Fruit fly (Drosophila melanogaster) whole organism, embryonic: ENCODE measurements around the gene CG11893.

ENCODE experiments used
- Awh ChIP-seq: fragments of 200-800 bp; sonication (Bioruptor generic); IDR thresholded peaks from 2 replicates; pipeline ENCODE4, ENCODE4 v1.3.6; 2022; ENCODE audit warnings: missing biosample characterization, missing genetic modification characterization
- CG10209 ChIP-seq: fragments of 200-800 bp; sonication (Bioruptor generic); optimal IDR thresholded peaks from 3 replicates; lab custom pipeline; 2017; ENCODE audit warnings: missing biosample characterization, mild to moderate bottlenecking, missing genetic modification characterization, missing genetic modification reagents
- CG12219 ChIP-seq: fragments of 200-800 bp; sonication (Bioruptor generic); optimal IDR thresholded peaks from 3 replicates; lab custom pipeline; 2018; ENCODE audit warnings: missing biosample characterization, mild to moderate bottlenecking, missing genetic modification characterization
- CG14441 ChIP-seq: fragments of 200-800 bp; sonication (Bioruptor generic); IDR thresholded peaks from 2 replicates; pipeline ENCODE4 v1.3.6; 2022; ENCODE audit warnings: missing biosample characterization, missing genetic modification characterization
- CG15514 ChIP-seq: fragments of 200-800 bp; sonication (Bioruptor generic); optimal IDR thresholded peaks from 3 replicates; lab custom pipeline; 2017; ENCODE audit warnings: missing biosample characterization, missing genetic modification characterization, mild to moderate bottlenecking, moderate library complexity, missing genetic modification reagents
- CG18011 ChIP-seq: fragments of 200-800 bp; sonication (Bioruptor generic); optimal IDR thresholded peaks from 2 replicates; lab custom pipeline; 2017; ENCODE audit warnings: missing biosample characterization, missing genetic modification characterization, mild to moderate bottlenecking, moderate library complexity, missing genotype
- CG18619 ChIP-seq: fragments of 200-800 bp; sonication (Bioruptor generic); optimal IDR thresholded peaks from 3 replicates; lab custom pipeline; 2017; ENCODE audit warnings: missing biosample characterization, mild to moderate bottlenecking, missing genetic modification characterization
- CG2202 ChIP-seq: fragments of 200-800 bp; sonication (Bioruptor generic); optimal IDR thresholded peaks from 2 replicates; lab custom pipeline; 2018; ENCODE audit warnings: missing biosample characterization, mild to moderate bottlenecking, missing genetic modification characterization
- CG3065 ChIP-seq: fragments of 200-800 bp; sonication (Bioruptor generic); optimal IDR thresholded peaks from 2 replicates; lab custom pipeline; 2016; ENCODE audit warnings: missing biosample characterization, missing genetic modification characterization
- CG32532 ChIP-seq: fragments of 200-800 bp; sonication (Bioruptor generic); IDR thresholded peaks from 2 replicates; pipeline ENCODE4 v1.3.6; 2022; ENCODE audit warnings: missing biosample characterization, missing genetic modification characterization
- CG34224 ChIP-seq: fragments of 200-800 bp; sonication (Bioruptor generic); IDR thresholded peaks from 3 replicates; pipeline ENCODE4 v1.3.6; 2022; ENCODE audit warnings: missing biosample characterization, missing genetic modification characterization; ENCODE audit not compliant: partially characterized antibody
- CG34376 ChIP-seq: fragments of 200-800 bp; sonication (Bioruptor generic); optimal IDR thresholded peaks from 2 replicates; lab custom pipeline; 2018; ENCODE audit warnings: missing biosample characterization, mild to moderate bottlenecking, missing genetic modification characterization
- CG5245 ChIP-seq: fragments of 200-800 bp; sonication (Bioruptor generic); optimal IDR thresholded peaks from 3 replicates; lab custom pipeline; 2016; ENCODE audit warnings: missing biosample characterization, missing genetic modification characterization
- CG5953 ChIP-seq: fragments of 200-800 bp; sonication (Bioruptor generic); IDR thresholded peaks from 2 replicates; pipeline ENCODE4 v1.3.6; 2022; ENCODE audit warnings: missing biosample characterization, missing genetic modification characterization
- CG6654 ChIP-seq: fragments of 200-800 bp; sonication (Bioruptor generic); optimal IDR thresholded peaks from 2 replicates; lab custom pipeline; 2017; ENCODE audit warnings: missing biosample characterization, mild to moderate bottlenecking, missing genetic modification characterization
- CG6683 ChIP-seq: fragments of 200-800 bp; sonication (Bioruptor generic); optimal IDR thresholded peaks from 2 replicates; lab custom pipeline; 2017; ENCODE audit warnings: missing biosample characterization, mild to moderate bottlenecking, missing genetic modification characterization, missing genetic modification reagents
- CG7372 ChIP-seq: fragments of 200-800 bp; sonication (Bioruptor generic); IDR thresholded peaks from 2 replicates; pipeline ENCODE4 v1.3.6; 2022; ENCODE audit warnings: missing biosample characterization, missing genetic modification characterization
- CG8290 ChIP-seq, 3 experiments: fragments of 200-800 bp; sonication (Bioruptor generic); optimal IDR thresholded peaks; 2 replicates each; lab custom pipeline; 2016 to 2019; ENCODE audit warnings: missing biosample characterization in 3 of 3, missing genetic modification characterization in 3 of 3, mild to moderate bottlenecking in 2 of 3, moderate library complexity in 1 of 3
- CG8388 ChIP-seq: fragments of 200-800 bp; sonication (Bioruptor generic); optimal IDR thresholded peaks from 2 replicates; lab custom pipeline; 2019; ENCODE audit warnings: missing biosample characterization, mild to moderate bottlenecking, missing genetic modification characterization, moderate library complexity
- CG9215 ChIP-seq: fragments of 200-800 bp; sonication (Bioruptor generic); IDR thresholded peaks from 2 replicates; pipeline ENCODE4 v1.3.6; 2022; ENCODE audit warnings: missing biosample characterization, missing genetic modification characterization
- E2f2 ChIP-seq: fragments of 200-800 bp; sonication (Bioruptor generic); IDR thresholded peaks from 2 replicates; pipeline ENCODE4 v1.3.6; 2022; ENCODE audit warnings: missing biosample characterization, missing genetic modification characterization
- Eip74EF ChIP-seq, 2 experiments: fragments of 200-800 bp in 1 of 2; fragments of >200 bp in 1 of 2; sonication (Bioruptor generic) in 1 of 2; optimal IDR thresholded peaks; 2 replicates each; lab custom pipeline; 2017 to 2019; ENCODE audit warnings: missing biosample characterization in 2 of 2, missing genetic modification characterization in 2 of 2, mild to moderate bottlenecking in 1 of 2, moderate library complexity in 1 of 2
- Fer2 ChIP-seq: fragments of 200-800 bp; sonication (Bioruptor generic); optimal IDR thresholded peaks from 2 replicates; lab custom pipeline; 2018; ENCODE audit warnings: missing biosample characterization, mild to moderate bottlenecking, missing genetic modification characterization, moderate library complexity
- GATAe ChIP-seq: fragments of 200-800 bp; sonication (Bioruptor generic); conservative IDR thresholded peaks from 2 replicates; pipeline ENCODE4 v1.3.6; 2022; ENCODE audit warnings: missing biosample characterization, missing genetic modification characterization
- Hmx ChIP-seq: fragments of 200-800 bp; sonication (Bioruptor generic); optimal IDR thresholded peaks from 2 replicates; lab custom pipeline; 2016; ENCODE audit warnings: missing biosample characterization, missing genetic modification characterization
- Nf-YC ChIP-seq: fragments of 200-800 bp; optimal IDR thresholded peaks from 3 replicates; lab custom pipeline; 2019; ENCODE audit warnings: missing biosample characterization, mild to moderate bottlenecking, missing genetic modification characterization, moderate library complexity
- Oaz ChIP-seq: fragments of 200-800 bp; sonication (Bioruptor generic); IDR thresholded peaks from 2 replicates; pipeline ENCODE4 v1.3.6; 2022; ENCODE audit warnings: missing biosample characterization, missing genetic modification characterization
- PHDP ChIP-seq: fragments of 200-800 bp; sonication (Bioruptor generic); optimal IDR thresholded peaks from 3 replicates; lab custom pipeline; 2018; ENCODE audit warnings: missing biosample characterization, mild to moderate bottlenecking, missing genetic modification characterization, moderate library complexity
- Pdp1 ChIP-seq, 2 experiments: fragments of 200-800 bp; sonication (Bioruptor generic); optimal IDR thresholded peaks; 3 replicates each; lab custom pipeline; 2016; ENCODE audit warnings: missing biosample characterization in 2 of 2, missing genetic modification characterization in 2 of 2, mild to moderate bottlenecking in 1 of 2, moderate library complexity in 1 of 2
- Sry-δ ChIP-seq: fragments of 200-800 bp; sonication (Bioruptor generic); optimal IDR thresholded peaks from 2 replicates; lab custom pipeline; 2016; ENCODE audit warnings: missing biosample characterization, missing genetic modification characterization
- Xbp1 ChIP-seq: fragments of 200-800 bp; sonication (Bioruptor generic); optimal IDR thresholded peaks from 3 replicates; lab custom pipeline; 2016; ENCODE audit warnings: missing biosample characterization, mild to moderate bottlenecking, missing genetic modification characterization
- ac ChIP-seq: fragments of 200-800 bp; sonication (Bioruptor generic); optimal IDR thresholded peaks from 3 replicates; lab custom pipeline; 2017; ENCODE audit warnings: missing biosample characterization, mild to moderate bottlenecking, missing genetic modification characterization
- bab2 ChIP-seq: fragments of 200-800 bp; sonication (Bioruptor generic); optimal IDR thresholded peaks from 2 replicates; lab custom pipeline; 2016; ENCODE audit warnings: missing biosample characterization, missing genetic modification characterization
- caup ChIP-seq: fragments of 200-800 bp; sonication (Bioruptor generic); optimal IDR thresholded peaks from 3 replicates; lab custom pipeline; 2017; ENCODE audit warnings: missing biosample characterization, mild to moderate bottlenecking, missing genetic modification characterization, moderate library complexity; ENCODE audit not compliant: severe bottlenecking
- croc ChIP-seq: fragments of 200-800 bp; sonication (Bioruptor generic); conservative IDR thresholded peaks from 3 replicates; pipeline ENCODE4 v1.3.6; 2022; ENCODE audit warnings: missing biosample characterization, missing genetic modification characterization
- dysf ChIP-seq: fragments of 200-800 bp; sonication (Bioruptor generic); IDR thresholded peaks from 3 replicates; pipeline ENCODE4 v1.3.6; 2022; ENCODE audit warnings: missing biosample characterization, missing genetic modification characterization
- ewg ChIP-seq: fragments of 200-800 bp; sonication (Bioruptor generic); optimal IDR thresholded peaks from 3 replicates; lab custom pipeline; 2017; ENCODE audit warnings: mild to moderate bottlenecking, missing biosample characterization, missing genetic modification reagents, missing genetic modification characterization
- fu2 ChIP-seq: fragments of 200-800 bp; sonication (Bioruptor generic); optimal IDR thresholded peaks from 2 replicates; lab custom pipeline; 2016; ENCODE audit warnings: missing biosample characterization, missing genetic modification characterization
- gro ChIP-seq: fragments of 200-800 bp; sonication (Bioruptor generic); optimal IDR thresholded peaks from 2 replicates; lab custom pipeline; 2016; ENCODE audit warnings: missing biosample characterization, missing genetic modification characterization
- hbn ChIP-seq: fragments of 200-800 bp; sonication (Bioruptor generic); IDR thresholded peaks from 2 replicates; pipeline ENCODE4 v1.3.6; 2022; ENCODE audit warnings: missing biosample characterization, missing genetic modification characterization; ENCODE audit not compliant: partially characterized antibody
- ro ChIP-seq: fragments of 200-800 bp; sonication (Bioruptor generic); IDR thresholded peaks from 2 replicates; pipeline ENCODE4 v1.3.6; 2022; ENCODE audit warnings: missing biosample characterization, missing genetic modification characterization
- sens ChIP-seq: fragments of 200-800 bp; sonication (Bioruptor generic); peaks from one replicate; lab custom pipeline; 2016; ENCODE audit warnings: missing biosample characterization, missing genetic modification characterization
- shn ChIP-seq: fragments of 200-800 bp; sonication (Bioruptor generic); optimal IDR thresholded peaks from 3 replicates; lab custom pipeline; 2016; ENCODE audit warnings: missing biosample characterization, missing genetic modification characterization
- so ChIP-seq: fragments of 200-800 bp; sonication (Bioruptor generic); IDR thresholded peaks from 3 replicates; pipeline ENCODE4 v1.3.6; 2022; ENCODE audit warnings: missing biosample characterization, missing genetic modification characterization
- stc ChIP-seq: fragments of 200-800 bp; sonication (Bioruptor generic); IDR thresholded peaks from 2 replicates; pipeline ENCODE4 v1.3.6; 2022; ENCODE audit warnings: missing biosample characterization, missing genetic modification characterization
- tll ChIP-seq, 2 experiments: fragments of 200-800 bp in 1 of 2; fragments of >200 bp in 1 of 2; sonication (Bioruptor generic) in 1 of 2; optimal IDR thresholded peaks; 2 replicates each; lab custom pipeline; 2017 to 2019; ENCODE audit warnings: missing biosample characterization in 2 of 2, missing genetic modification characterization in 2 of 2, mild to moderate bottlenecking in 1 of 2, moderate library complexity in 1 of 2
- unc-4 ChIP-seq: fragments of 200-800 bp; sonication (Bioruptor generic); IDR thresholded peaks from 2 replicates; pipeline ENCODE4 v1.3.6; 2022; ENCODE audit warnings: missing biosample characterization, missing genetic modification characterization; ENCODE audit not compliant: partially characterized antibody
- vfl ChIP-seq: fragments of 200-800 bp; sonication (Bioruptor generic); optimal IDR thresholded peaks from 2 replicates; lab custom pipeline; 2016; ENCODE audit warnings: missing biosample characterization, missing genetic modification characterization
- zen ChIP-seq: fragments of 200-800 bp; sonication (Bioruptor generic); optimal IDR thresholded peaks from 3 replicates; lab custom pipeline; 2018; ENCODE audit warnings: missing biosample characterization, mild to moderate bottlenecking, missing genetic modification characterization, moderate library complexity

Gene CG11893

DNA sequence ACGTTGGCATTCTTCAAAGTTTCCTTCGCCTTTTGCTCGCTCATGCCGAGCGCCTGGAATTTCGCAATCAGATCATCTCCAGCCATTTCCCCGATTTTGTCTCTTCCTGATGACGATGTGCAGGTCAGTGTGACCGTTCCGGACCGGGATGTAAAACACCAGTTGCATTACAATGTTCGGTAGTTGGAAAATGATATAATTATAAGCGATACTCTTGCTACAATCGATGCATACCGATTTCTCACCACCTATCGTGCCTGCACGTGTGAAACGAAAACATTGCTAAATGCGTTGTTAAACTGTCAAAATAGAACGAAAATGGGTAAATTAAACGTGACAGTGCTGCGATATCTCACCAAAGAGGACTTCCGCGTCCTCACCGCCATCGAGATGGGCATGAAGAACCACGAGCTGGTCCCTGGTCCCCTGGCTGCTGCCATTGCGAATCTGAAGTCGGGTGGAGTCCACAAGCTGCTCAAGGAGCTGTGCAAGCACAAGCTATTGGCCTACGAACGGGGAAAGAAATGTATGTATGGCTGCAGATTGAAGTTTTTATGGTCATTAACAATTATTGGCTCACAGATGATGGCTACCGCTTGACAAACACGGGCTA, 24.0 kb upstream of the CG11893 start, which contains the start of the genes GlnRS and RIOK2 (continued):
- peak; percentile 71 for TF ChIP-seq sens
- peak; percentile 84 for TF ChIP-seq Sry-δ (GFP tag; lab: Kevin White, UChicago)
- no peak for TF ChIP-seq CG6683 (GFP tag; lab: Kevin White, UChicago)
- no peak for TF ChIP-seq tll (GFP tag; optimal IDR thresholded peaks at IDR 0.05; lab: Kevin White, UChicago)
- no peak for TF ChIP-seq ro (GFP tag; lab: Robert Waterston, UW)
- TF ChIP-seq shn (GFP tag; lab: Kevin White, UChicago) = no peak
- TF ChIP-seq CG9215 = no peak
- TF ChIP-seq CG5953 (GFP tag; lab: Robert Waterston, UW) = no peak
- TF ChIP-seq CG34224 (GFP tag; lab: Robert Waterston, UW) = peak; percentile 97
- no peak for TF ChIP-seq CG32532 (GFP tag; lab: Robert Waterston, UW)
- no peak for TF ChIP-seq CG2202 (tag; lab: Kevin White, UChicago)
- peak; percentile 97 for TF ChIP-seq hbn
- no peak for TF ChIP-seq dysf (GFP tag; lab: Robert Waterston, UW)
- no peak for TF ChIP-seq Pdp1 (GFP tag; optimal IDR thresholded peaks at IDR 0.05; lab: Kevin White, UChicago)
- TF ChIP-seq CG8388 (GFP tag; lab: Kevin White, UChicago) = no peak
- TF ChIP-seq Fer2 (tag; lab: Kevin White, UChicago) = no peak
- TF ChIP-seq croc (GFP tag; lab: Robert Waterston, UW) = no peak; the same call in 2 of the 3 replicates
- no peak for TF ChIP-seq CG18011 (GFP tag; lab: Kevin White, UChicago)
- no peak for TF ChIP-seq ewg
- no peak for TF ChIP-seq bab2 (GFP tag; lab: Kevin White, UChicago)
- peak; percentile 20 for TF ChIP-seq Xbp1 (GFP tag; lab: Kevin White, UChicago)
- TF ChIP-seq CG34376 (GFP tag; lab: Kevin White, UChicago) = no peak
- peak; percentile 83 for TF ChIP-seq CG15514
- no peak for TF ChIP-seq fu2 (GFP tag; lab: Kevin White, UChicago)
- TF ChIP-seq CG3065 (GFP tag; lab: Kevin White, UChicago) = no peak
- peak; percentile 54 for TF ChIP-seq gro (GFP tag; lab: Kevin White, UChicago)
- no peak for TF ChIP-seq E2f2
- no peak for TF ChIP-seq PHDP (tag; lab: Kevin White, UChicago)
- no peak for TF ChIP-seq CG18619
- TF ChIP-seq CG5245 (GFP tag; lab: Kevin White, UChicago) = no peak
- no peak for TF ChIP-seq CG14441
- no peak for TF ChIP-seq stc
- peak; percentile 41 for TF ChIP-seq zen (tag; lab: Kevin White, UChicago)
- TF ChIP-seq ac = no peak
- no peak for TF ChIP-seq Awh (GFP tag; lab: Robert Waterston, UW)
- TF ChIP-seq Oaz (GFP tag; lab: Robert Waterston, UW) = no peak
- no peak for TF ChIP-seq Hmx (GFP tag; lab: Kevin White, UChicago)
- TF ChIP-seq CG6654 (GFP tag; lab: Kevin White, UChicago) = no peak
- TF ChIP-seq unc-4 (GFP tag; lab: Robert Waterston, UW) = peak; percentile 97
- no peak for TF ChIP-seq Nf-YC (tag; lab: Kevin White, UChicago)
- TF ChIP-seq CG7372 (GFP tag; lab: Robert Waterston, UW) = no peak
- no peak for TF ChIP-seq vfl (GFP tag; lab: Kevin White, UChicago)
- TF ChIP-seq CG8290 (GFP tag; optimal IDR thresholded peaks at IDR 0.05; lab: Kevin White, UChicago) = no peak
- TF ChIP-seq CG8290 (tag; optimal IDR thresholded peaks at IDR 0.05; lab: Kevin White, UChicago) = no peak
- no peak for TF ChIP-seq GATAe (GFP tag; lab: Robert Waterston, UW)
- peak in 1 of 2 experiments; percentile 59 for TF ChIP-seq Eip74EF (GFP tag; optimal IDR thresholded peaks at IDR 0.05; lab: Kevin White, UChicago)
- TF ChIP-seq so (GFP tag; lab: Robert Waterston, UW) = no peak
- no peak for TF ChIP-seq CG10209 (GFP tag; lab: Kevin White, UChicago)
- no peak for TF ChIP-seq CG12219 (GFP tag; lab: Kevin White, UChicago)
- no peak for TF ChIP-seq caup (GFP tag; lab: Kevin White, UChicago)
